Worm (Caenorhabditis elegans): ENCODE measurements around the gene srw-119.

ce11 chrV:3039282-3039681 is 39.6 kb upstream of the srw-119 start, which contains the start of gene chpf-2:
- TF ChIP-seq ceh-36 (tag; optimal IDR thresholded peaks at IDR 0.05) (no peak), hmg-4 (GFP tag; optimal IDR thresholded peaks at IDR 0.05) (no peak), F13C5.2 (tag; optimal IDR thresholded peaks at IDR 0.05) (no peak), ama-1 (optimal IDR thresholded peaks at IDR 0.05) (no peak), scrt-1 (GFP tag; IDR thresholded peaks at IDR 0.05) (no peak), ceh-13 (GFP tag; optimal IDR thresholded peaks at IDR 0.05) (no peak), flt-1 (GFP tag; IDR thresholded peaks at IDR 0.05) (no peak), sea-1 (GFP tag; conservative IDR thresholded peaks at IDR 0.05) (no peak), B0310.2 (tag; optimal IDR thresholded peaks at IDR 0.05) (no peak), aly-1 (tag; optimal IDR thresholded peaks at IDR 0.05) (no peak), tra-4 (tag; optimal IDR thresholded peaks at IDR 0.05) (no peak), hnd-1 (tag; optimal IDR thresholded peaks at IDR 0.05) (no peak), hmbx-1 (tag; optimal IDR thresholded peaks at IDR 0.05) (no peak)
